Worm (Caenorhabditis elegans) whole organism, L2 larva: ENCODE measurements around the gene rpn-12.

Source experiments
- C34F6.9 ChIP-seq: fragments of 150-350 bp; optimal IDR thresholded peaks from 2 replicates; lab custom pipeline; 2014; ENCODE audit warnings: missing biosample characterization, missing genetic modification characterization
- F13H6.1 ChIP-seq: sonication (generic microtip); optimal IDR thresholded peaks from 2 replicates; lab custom pipeline; 2016; ENCODE audit warnings: missing genetic modification characterization, missing compliant biosample characterization
- R02D3.7 ChIP-seq: fragments of 150-350 bp; optimal IDR thresholded peaks from 2 replicates; lab custom pipeline; 2014; ENCODE audit warnings: missing biosample characterization, missing genetic modification characterization
- Y55F3AM.14 ChIP-seq: fragments of 200-800 bp; sonication (Bioruptor generic); optimal IDR thresholded peaks from 2 replicates; lab custom pipeline; 2018; ENCODE audit warnings: mild to moderate bottlenecking, missing genetic modification characterization, missing compliant biosample characterization
- ZK546.5 ChIP-seq: sonication (generic microtip); optimal IDR thresholded peaks from 2 replicates; lab custom pipeline; 2017; ENCODE audit warnings: missing biosample characterization, missing genetic modification characterization
- alr-1 ChIP-seq: fragments of 150-350 bp; optimal IDR thresholded peaks from 2 replicates; lab custom pipeline; 2014; ENCODE audit warnings: missing biosample characterization, missing genetic modification characterization
- aly-2 ChIP-seq: fragments of 150-350 bp; optimal IDR thresholded peaks from 2 replicates; lab custom pipeline; 2014; ENCODE audit warnings: missing biosample characterization, missing genetic modification characterization
- ama-1 ChIP-seq: fragments of 150-350 bp; optimal IDR thresholded peaks from 2 replicates; lab custom pipeline; 2018; ENCODE audit warnings: inconsistent platforms
- blmp-1 ChIP-seq: sonication (generic microtip); optimal IDR thresholded peaks from 2 replicates; lab custom pipeline; 2017; ENCODE audit warnings: missing genetic modification characterization, mild to moderate bottlenecking, missing compliant biosample characterization, antibody characterized with exemption, moderate library complexity; ENCODE audit not compliant: insufficient read depth
- ceh-16 ChIP-seq: fragments of 150-350 bp; optimal IDR thresholded peaks from 2 replicates; lab custom pipeline; 2014; ENCODE audit warnings: missing biosample characterization, missing genetic modification characterization
- ceh-82 ChIP-seq: fragments of 150-350 bp; optimal IDR thresholded peaks from 2 replicates; lab custom pipeline; 2014; ENCODE audit warnings: missing biosample characterization, missing genetic modification characterization
- crh-2 ChIP-seq: sonication (generic microtip); optimal IDR thresholded peaks from 2 replicates; lab custom pipeline; 2017; ENCODE audit warnings: missing biosample characterization, missing genetic modification characterization
- dmd-4 ChIP-seq: sonication (generic microtip); optimal IDR thresholded peaks from 2 replicates; lab custom pipeline; 2017; ENCODE audit warnings: missing biosample characterization, missing genetic modification characterization
- egl-27 ChIP-seq: sonication (generic microtip); optimal IDR thresholded peaks from 3 replicates; lab custom pipeline; 2017; ENCODE audit warnings: missing biosample characterization, missing genetic modification reagents, missing genetic modification characterization
- elt-1 ChIP-seq: fragments of 150-350 bp; optimal IDR thresholded peaks from 2 replicates; lab custom pipeline; 2014; ENCODE audit warnings: missing biosample characterization, missing genetic modification characterization
- elt-3 ChIP-seq: sonication (generic microtip); optimal IDR thresholded peaks from 2 replicates; lab custom pipeline; 2017; ENCODE audit warnings: missing biosample characterization, missing genetic modification characterization
- fos-1 ChIP-seq: fragments of 150-350 bp; optimal IDR thresholded peaks from 2 replicates; lab custom pipeline; 2014; ENCODE audit warnings: missing biosample characterization, missing genetic modification characterization
- gmeb-1 ChIP-seq: fragments of 150-350 bp; optimal IDR thresholded peaks from 2 replicates; lab custom pipeline; 2014; ENCODE audit warnings: missing biosample characterization, missing genetic modification characterization
- lin-11 ChIP-seq: fragments of 150-350 bp; sonication (generic microtip); optimal IDR thresholded peaks from 2 replicates; lab custom pipeline; 2014; ENCODE audit warnings: missing biosample characterization, missing genetic modification characterization, inconsistent platforms, mixed read lengths
- lin-13 ChIP-seq: fragments of 150-350 bp; optimal IDR thresholded peaks from 2 replicates; lab custom pipeline; 2014; ENCODE audit warnings: missing biosample characterization, missing genetic modification reagents, missing genetic modification characterization
- lin-39 ChIP-seq: fragments of 150-350 bp; optimal IDR thresholded peaks from 2 replicates; lab custom pipeline; 2014; ENCODE audit warnings: missing biosample characterization, missing genetic modification reagents, missing genetic modification characterization
- lsy-2 ChIP-seq, 2 experiments: fragments of 150-350 bp in 1 of 2; sonication (generic microtip) in 1 of 2; optimal IDR thresholded peaks; 2 replicates each; lab custom pipeline; 2014 to 2017; ENCODE audit warnings: missing biosample characterization in 2 of 2, missing genetic modification characterization in 2 of 2
- mab-5 ChIP-seq: fragments of 150-350 bp; optimal IDR thresholded peaks from 2 replicates; lab custom pipeline; 2014; ENCODE audit warnings: missing biosample characterization, missing genetic modification characterization
- mbf-1 ChIP-seq: sonication (generic microtip); optimal IDR thresholded peaks from 2 replicates; lab custom pipeline; 2017; ENCODE audit warnings: missing biosample characterization, missing genetic modification characterization
- mdl-1 ChIP-seq, 2 experiments: fragments of 150-350 bp in 1 of 2; sonication (generic microtip) in 1 of 2; optimal IDR thresholded peaks; 2 replicates each; lab custom pipeline; 2017; ENCODE audit warnings: missing biosample characterization in 2 of 2, missing genetic modification characterization in 2 of 2
- nhr-10 ChIP-seq: sonication (generic microtip); optimal IDR thresholded peaks from 2 replicates; lab custom pipeline; 2017; ENCODE audit warnings: missing biosample characterization, missing genetic modification characterization
- nhr-11 ChIP-seq: fragments of 150-350 bp; optimal IDR thresholded peaks from 2 replicates; lab custom pipeline; 2014; ENCODE audit warnings: missing biosample characterization, missing genetic modification characterization
- nhr-12 ChIP-seq: fragments of 150-350 bp; optimal IDR thresholded peaks from 2 replicates; lab custom pipeline; 2014; ENCODE audit warnings: missing biosample characterization, missing genetic modification characterization
- nhr-129 ChIP-seq: fragments of 150-350 bp; optimal IDR thresholded peaks from 2 replicates; lab custom pipeline; 2014; ENCODE audit warnings: missing biosample characterization, missing genetic modification characterization
- nhr-21 ChIP-seq: fragments of 150-350 bp; optimal IDR thresholded peaks from 2 replicates; lab custom pipeline; 2014; ENCODE audit warnings: missing biosample characterization, missing genetic modification characterization
- nhr-23 ChIP-seq: fragments of 150-350 bp; optimal IDR thresholded peaks from 2 replicates; lab custom pipeline; 2014; ENCODE audit warnings: missing biosample characterization, missing genetic modification reagents, missing genetic modification characterization
- nhr-237 ChIP-seq: fragments of 150-350 bp; optimal IDR thresholded peaks from 2 replicates; lab custom pipeline; 2014; ENCODE audit warnings: missing biosample characterization, missing genetic modification characterization
- nhr-25 ChIP-seq: fragments of 150-350 bp; sonication (generic microtip); optimal IDR thresholded peaks from 3 replicates; lab custom pipeline; 2014; ENCODE audit warnings: missing biosample characterization, missing genetic modification characterization
- nhr-6 ChIP-seq: fragments of 150-350 bp; optimal IDR thresholded peaks from 2 replicates; lab custom pipeline; 2014; ENCODE audit warnings: missing biosample characterization, missing genetic modification characterization
- nhr-77 ChIP-seq: fragments of 150-350 bp; optimal IDR thresholded peaks from 2 replicates; lab custom pipeline; 2014; ENCODE audit warnings: missing biosample characterization, missing genetic modification characterization
- peb-1 ChIP-seq: fragments of 150-350 bp; optimal IDR thresholded peaks from 2 replicates; lab custom pipeline; 2014; ENCODE audit warnings: missing biosample characterization, missing genetic modification characterization
- sem-4 ChIP-seq: fragments of 150-350 bp; optimal IDR thresholded peaks from 2 replicates; lab custom pipeline; 2014; ENCODE audit warnings: missing biosample characterization, missing genetic modification reagents, missing genetic modification characterization
- skn-1 ChIP-seq: sonication (generic microtip); optimal IDR thresholded peaks from 2 replicates; lab custom pipeline; 2017; ENCODE audit warnings: missing biosample characterization, missing genetic modification characterization
- sma-3 ChIP-seq: sonication (generic microtip); optimal IDR thresholded peaks from 2 replicates; lab custom pipeline; 2016; ENCODE audit warnings: missing genetic modification reagents, missing genetic modification characterization, missing compliant biosample characterization
- sma-9 ChIP-seq, 2 experiments: fragments of 150-350 bp in 1 of 2; sonication (generic microtip) in 1 of 2; optimal IDR thresholded peaks; 2 replicates each; lab custom pipeline; 2014 to 2016; ENCODE audit warnings: missing genetic modification characterization in 2 of 2, mild to moderate bottlenecking in 1 of 2, missing biosample characterization in 1 of 2, missing compliant biosample characterization in 1 of 2, missing genetic modification reagents in 1 of 2, moderate library complexity in 1 of 2
- snpc-4 ChIP-seq: fragments of 150-350 bp; optimal IDR thresholded peaks from 2 replicates; lab custom pipeline; 2014; ENCODE audit warnings: missing biosample characterization, missing genetic modification characterization
- unc-39 ChIP-seq: fragments of 150-350 bp; optimal IDR thresholded peaks from 2 replicates; lab custom pipeline; 2014; ENCODE audit warnings: missing biosample characterization, missing genetic modification characterization
- unc-55 ChIP-seq: fragments of 150-350 bp; sonication (generic microtip); optimal IDR thresholded peaks from 3 replicates; lab custom pipeline; 2014; ENCODE audit warnings: missing biosample characterization, missing genetic modification reagents, missing genetic modification characterization
- unc-62 ChIP-seq: fragments of 150-350 bp; optimal IDR thresholded peaks from 2 replicates; lab custom pipeline; 2014; ENCODE audit warnings: missing biosample characterization, missing genetic modification reagents, missing genetic modification characterization
- zag-1 ChIP-seq: fragments of 150-350 bp; optimal IDR thresholded peaks from 2 replicates; lab custom pipeline; 2014; ENCODE audit warnings: missing biosample characterization, missing genetic modification characterization
- ztf-1 ChIP-seq: fragments of 200-800 bp; sonication (Bioruptor generic); conservative IDR thresholded peaks from 2 replicates; pipeline ENCODE4 v1.3.6; 2022; ENCODE audit warnings: missing genetic modification characterization, missing compliant biosample characterization
- ztf-11 ChIP-seq: sonication (generic microtip); optimal IDR thresholded peaks from 2 replicates; lab custom pipeline; 2017; ENCODE audit warnings: missing biosample characterization, missing genetic modification characterization
- ztf-4 ChIP-seq: fragments of 150-350 bp; optimal IDR thresholded peaks from 2 replicates; lab custom pipeline; 2014; ENCODE audit warnings: missing biosample characterization, missing genetic modification characterization

Gene rpn-12

ce11 chrII:11634057-11634676 is 18.8 kb upstream of the rpn-12 start:
- TF ChIP-seq mdl-1 (tag; optimal IDR thresholded peaks at IDR 0.05; lab: Kevin White, UChicago) (peak; percentile 87 to 94), unc-55 (peak; percentile 75), sma-3 (GFP tag; lab: Kevin White, UChicago) (peak; percentile 90), peb-1 (tag; lab: Kevin White, UChicago) (no peak), nhr-12 (tag; lab: Kevin White, UChicago) (no peak), lin-13 (GFP tag; lab: Kevin White, UChicago) (peak; percentile 78), alr-1 (no peak), nhr-77 (tag; lab: Kevin White, UChicago) (peak; percentile 6), lin-39 (tag; lab: Kevin White, UChicago) (no peak), R02D3.7 (tag; lab: Kevin White, UChicago) (no peak), fos-1 (peak; percentile 88), elt-3 (no peak), ama-1 (lab: Kevin White, UChicago) (peak; percentile 78), nhr-129 (tag; lab: Kevin White, UChicago) (peak; percentile 95), nhr-23 (tag; lab: Kevin White, UChicago) (no peak), egl-27 (tag; lab: Kevin White, UChicago) (peak; percentile 89), ztf-11 (tag; lab: Kevin White, UChicago) (no peak), lsy-2 (tag; optimal IDR thresholded peaks at IDR 0.05; lab: Kevin White, UChicago) (peak; percentile 58 to 74), elt-1 (tag; lab: Kevin White, UChicago) (no peak), C34F6.9 (tag; lab: Kevin White, UChicago) (peak; percentile 87), crh-2 (tag; lab: Kevin White, UChicago) (peak; percentile 90), snpc-4 (tag; lab: Kevin White, UChicago) (peak; percentile 59), nhr-25 (peak; percentile 89), mab-5 (tag; lab: Kevin White, UChicago) (peak; percentile 86), ztf-4 (tag; lab: Kevin White, UChicago) (peak; percentile 79), nhr-21 (tag; lab: Kevin White, UChicago) (peak; percentile 87), unc-39 (no peak), F13H6.1 (tag; lab: Kevin White, UChicago) (peak; percentile 96), lin-11 (peak; percentile 70), gmeb-1 (tag; lab: Kevin White, UChicago) (peak; percentile 59), ztf-1 (GFP tag; lab: Robert Waterston, UW) (no peak), ceh-16 (tag; lab: Kevin White, UChicago) (no peak), ceh-82 (peak; percentile 46), blmp-1 (tag; lab: Kevin White, UChicago) (peak; percentile 83), nhr-237 (no peak), ZK546.5 (tag; lab: Kevin White, UChicago) (no peak), nhr-11 (tag; lab: Kevin White, UChicago) (no peak), sma-9 (GFP tag; optimal IDR thresholded peaks at IDR 0.05; lab: Kevin White, UChicago) (peak; percentile 93), sma-9 (tag; optimal IDR thresholded peaks at IDR 0.05; lab: Kevin White, UChicago) (no peak), skn-1 (tag; lab: Kevin White, UChicago) (no peak), nhr-6 (tag; lab: Kevin White, UChicago) (peak; percentile 62), mbf-1 (tag; lab: Kevin White, UChicago) (no peak), dmd-4 (tag; lab: Kevin White, UChicago) (no peak), aly-2 (tag; lab: Kevin White, UChicago) (no peak), sem-4 (peak; percentile 87), Y55F3AM.14 (GFP tag; lab: Kevin White, UChicago) (peak; percentile 91), unc-62 (GFP tag; lab: Kevin White, UChicago) (no peak), zag-1 (peak; percentile 86), nhr-10 (tag; lab: Kevin White, UChicago) (no peak)
